Worm (Caenorhabditis elegans) whole organism, L3 larva: Measurements from ENCODE around the gene ZK757.1.

Source experiments
- ceh-82 ChIP-seq: fragments of 150-350 bp; optimal IDR thresholded peaks from 2 replicates; lab custom pipeline; 2014; ENCODE audit warnings: missing biosample characterization, missing genetic modification characterization
- fos-1 ChIP-seq: fragments of 150-350 bp; optimal IDR thresholded peaks from 2 replicates; lab custom pipeline; 2014; ENCODE audit warnings: missing biosample characterization, missing genetic modification characterization
- lin-15B ChIP-seq: fragments of 150-350 bp; optimal IDR thresholded peaks from 2 replicates; lab custom pipeline; 2014; ENCODE audit warnings: missing biosample characterization, missing genetic modification characterization
- nhr-11 ChIP-seq: fragments of 150-350 bp; optimal IDR thresholded peaks from 2 replicates; lab custom pipeline; 2014; ENCODE audit warnings: missing biosample characterization, missing genetic modification characterization
- nhr-12 ChIP-seq: fragments of 150-350 bp; optimal IDR thresholded peaks from 2 replicates; lab custom pipeline; 2014; ENCODE audit warnings: missing biosample characterization, missing genetic modification characterization
- nhr-28 ChIP-seq: fragments of 150-350 bp; optimal IDR thresholded peaks from 2 replicates; lab custom pipeline; 2014; ENCODE audit warnings: missing biosample characterization, missing genetic modification characterization
- pqm-1 ChIP-seq: fragments of 150-350 bp; optimal IDR thresholded peaks from 2 replicates; lab custom pipeline; 2017; ENCODE audit warnings: missing biosample characterization, missing genetic modification characterization, inconsistent platforms

ce11 chrIII:9823748-9824147 is 47.2 kb downstream of the ZK757.1 start:
- TF ChIP-seq nhr-12 (tag; lab: Kevin White, UChicago) = no peak
- no peak for TF ChIP-seq nhr-28 (tag; lab: Kevin White, UChicago)
- TF ChIP-seq nhr-11 (tag; lab: Kevin White, UChicago) = no peak
- no peak for TF ChIP-seq ceh-82
- TF ChIP-seq lin-15B = no peak
- TF ChIP-seq fos-1 (tag; lab: Kevin White, UChicago) = no peak
- no peak for TF ChIP-seq pqm-1 (tag; lab: Kevin White, UChicago)
